Worm (Caenorhabditis elegans): ENCODE data around the gene spp-16.
A peak's percentile ranks its signal among the peaks of the same experiment; 100 is the strongest.

The spp-16 gene

ce11 chrV:10942161-10942560 is 41.1 kb upstream of the spp-16 start, which contains the start of gene zip-9:
Gene zip-9 (plus strand): TSS chrV:10942461.
- no peak for TF ChIP-seq C38D4.7 (GFP tag; optimal IDR thresholded peaks at IDR 0.05)
- TF ChIP-seq T23F11.4 (GFP tag; optimal IDR thresholded peaks at IDR 0.05), result no peak
- TF ChIP-seq lin-11 (tag; optimal IDR thresholded peaks at IDR 0.05), result no peak
- TF ChIP-seq tbx-2 (tag; optimal IDR thresholded peaks at IDR 0.05), result no peak
- TF ChIP-seq C08G9.2 (tag; optimal IDR thresholded peaks at IDR 0.05), result no peak
- no peak for TF ChIP-seq unc-55 (GFP tag; optimal IDR thresholded peaks at IDR 0.05)
- no peak for TF ChIP-seq npax-4 (tag; optimal IDR thresholded peaks at IDR 0.05)
- TF ChIP-seq ceh-18 (tag; optimal IDR thresholded peaks at IDR 0.05), result no peak
- TF ChIP-seq hlh-30 (tag; optimal IDR thresholded peaks at IDR 0.05; ENCODE audit: insufficient read depth), result no peak
- no peak for TF ChIP-seq ceh-22 (tag; optimal IDR thresholded peaks at IDR 0.05)
- TF ChIP-seq mec-3 (tag; optimal IDR thresholded peaks at IDR 0.05; ENCODE audit: borderline replicate concordance), result no peak
- TF ChIP-seq unc-3 (GFP tag; conservative IDR thresholded peaks at IDR 0.05), result no peak
- no peak for TF ChIP-seq unc-3 (tag; optimal IDR thresholded peaks at IDR 0.05)
- no peak for TF ChIP-seq ztf-16 (tag; optimal IDR thresholded peaks at IDR 0.05)
- no peak for TF ChIP-seq ceh-6 (GFP tag; optimal IDR thresholded peaks at IDR 0.05)
- TF ChIP-seq nhr-11 (tag; optimal IDR thresholded peaks at IDR 0.05), result no peak
- no peak for TF ChIP-seq fkh-6 (tag; optimal IDR thresholded peaks at IDR 0.05)
- TF ChIP-seq pqm-1 (tag; optimal IDR thresholded peaks at IDR 0.05), result no peak
- no peak for TF ChIP-seq nfya-1 (tag; optimal IDR thresholded peaks at IDR 0.05)

ce11 chrV:10941150-10941549 is 40.0 kb upstream of the spp-16 start, which contains the start of gene F17C11.26:
Gene F17C11.26 (plus strand): TSS chrV:10941450.
- no peak for TF ChIP-seq nfya-1 (tag; optimal IDR thresholded peaks at IDR 0.05)
- TF ChIP-seq pqm-1 (tag; optimal IDR thresholded peaks at IDR 0.05), result no peak
- no peak for TF ChIP-seq mec-3 (tag; optimal IDR thresholded peaks at IDR 0.05; ENCODE audit: borderline replicate concordance)
- TF ChIP-seq T23F11.4 (GFP tag; optimal IDR thresholded peaks at IDR 0.05), result no peak
- TF ChIP-seq hlh-6 (tag; optimal IDR thresholded peaks at IDR 0.05), result no peak
- no peak for TF ChIP-seq ceh-34 (tag; optimal IDR thresholded peaks at IDR 0.05)
- no peak for TF ChIP-seq pha-4 (tag; optimal IDR thresholded peaks at IDR 0.05)
- TF ChIP-seq dmd-4 (tag; optimal IDR thresholded peaks at IDR 0.05; ENCODE audit: borderline replicate concordance), result no peak
- no peak for TF ChIP-seq ceh-31 (tag; optimal IDR thresholded peaks at IDR 0.05)
- TF ChIP-seq hlh-13 (GFP tag; optimal IDR thresholded peaks at IDR 0.05), result no peak

- TF ChIP-seq elt-2 (tag; optimal IDR thresholded peaks at IDR 0.05), result peak; percentile 71
- peak; percentile 49 for TF ChIP-seq pqm-1 (tag; optimal IDR thresholded peaks at IDR 0.05)
- TF ChIP-seq unc-42 (tag; optimal IDR thresholded peaks at IDR 0.05), result peak; percentile 24
- TF ChIP-seq nfya-1 (tag; optimal IDR thresholded peaks at IDR 0.05), result peak; percentile 68
- no peak for TF ChIP-seq tbx-7 (tag; optimal IDR thresholded peaks at IDR 0.05)
- peak; percentile 29 for TF ChIP-seq unc-55 (GFP tag; optimal IDR thresholded peaks at IDR 0.05)
- peak; percentile 37 for TF ChIP-seq ref-2 (tag; optimal IDR thresholded peaks at IDR 0.05)
- TF ChIP-seq mec-3 (tag; optimal IDR thresholded peaks at IDR 0.05; ENCODE audit: borderline replicate concordance), result no peak
These were observed 39.5 kb upstream of the spp-16 start for ce11 chrV:10940571-10940991.

- TF ChIP-seq mec-3 (tag; optimal IDR thresholded peaks at IDR 0.05; ENCODE audit: borderline replicate concordance) (no peak), T23F11.4 (GFP tag; optimal IDR thresholded peaks at IDR 0.05) (no peak), ztf-16 (tag; optimal IDR thresholded peaks at IDR 0.05) (no peak), nhr-11 (tag; optimal IDR thresholded peaks at IDR 0.05) (no peak), hlh-6 (tag; optimal IDR thresholded peaks at IDR 0.05) (no peak), lin-11 (tag; optimal IDR thresholded peaks at IDR 0.05) (no peak), ceh-18 (tag; optimal IDR thresholded peaks at IDR 0.05) (no peak), madf-2 (tag; optimal IDR thresholded peaks at IDR 0.05) (no peak), C38D4.7 (GFP tag; optimal IDR thresholded peaks at IDR 0.05) (no peak), ttx-3 (tag; optimal IDR thresholded peaks at IDR 0.05) (no peak), unc-86 (tag; optimal IDR thresholded peaks at IDR 0.05) (no peak), zip-5 (tag; optimal IDR thresholded peaks at IDR 0.05) (no peak), dmd-4 (tag; optimal IDR thresholded peaks at IDR 0.05; ENCODE audit: borderline replicate concordance) (no peak), pha-4 (tag; optimal IDR thresholded peaks at IDR 0.05) (no peak), ceh-14 (tag; optimal IDR thresholded peaks at IDR 0.05) (no peak)
These were observed 39.0 kb upstream of the spp-16 start for ce11 chrV:10939990-10940570.

Measured in whole organism, late embryonic.